Fruit fly (Drosophila melanogaster): ENCODE results near the gene CG3544.

dm6 chr2L:826388-826787, 42.3 kb downstream of the CG3544 start:
- TF ChIP-seq CG7045 (GFP tag; optimal IDR thresholded peaks at IDR 0.05) (no peak), CG11617 (GFP tag; optimal IDR thresholded peaks at IDR 0.05) (no peak), pad (GFP tag; optimal IDR thresholded peaks at IDR 0.05) (no peak), CG5204 (GFP tag; optimal IDR thresholded peaks at IDR 0.05) (no peak), CG12768 (GFP tag; optimal IDR thresholded peaks at IDR 0.05) (no peak), cic (GFP tag; optimal IDR thresholded peaks at IDR 0.05) (no peak), tj (GFP tag; optimal IDR thresholded peaks at IDR 0.05) (no peak), Crg-1 (GFP tag; optimal IDR thresholded peaks at IDR 0.05) (no peak), cnc (optimal IDR thresholded peaks at IDR 0.05) (no peak), bab1 (GFP tag; optimal IDR thresholded peaks at IDR 0.05) (no peak), Mnt (GFP tag; optimal IDR thresholded peaks at IDR 0.05) (no peak)
